Fruit fly (Drosophila melanogaster): ENCODE results near the gene rictor.

rictor gene

DNA sequence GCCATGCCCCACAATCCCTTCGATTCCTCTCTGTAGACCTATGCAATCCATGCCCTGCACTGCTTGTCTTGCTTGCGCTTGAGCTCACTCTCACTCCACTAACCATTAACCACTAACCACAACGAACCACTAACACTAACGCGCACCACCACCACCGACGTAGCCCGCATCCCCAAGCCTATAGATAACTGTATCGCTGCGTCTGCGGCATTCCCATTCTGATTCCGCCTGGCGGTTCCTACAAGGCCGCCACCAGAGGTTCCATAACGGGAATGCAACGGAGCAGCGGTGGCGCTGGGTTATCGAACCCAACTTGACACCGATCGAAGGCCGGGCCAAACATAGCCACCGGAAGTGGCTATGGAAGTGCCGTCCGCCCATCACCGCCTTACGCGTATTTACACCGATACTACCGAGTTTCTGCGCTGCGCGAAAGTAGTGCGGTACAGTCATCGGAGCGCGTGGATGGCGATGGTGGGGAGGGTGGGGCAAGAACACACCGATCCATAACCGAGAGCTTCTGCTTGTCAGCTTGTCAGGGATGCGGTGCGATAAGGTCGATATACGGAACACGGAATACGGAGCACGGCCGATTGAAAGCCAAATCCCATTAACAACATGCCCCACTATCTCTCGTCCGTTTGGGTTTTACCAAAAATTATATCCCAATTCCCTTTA, 4.9 kb upstream of the rictor start:
- TF ChIP-seq Hr4 (GFP tag; optimal IDR thresholded peaks at IDR 0.05) (no peak), CG8632 (GFP tag; optimal IDR thresholded peaks at IDR 0.05) (no peak), CG8319 (GFP tag; optimal IDR thresholded peaks at IDR 0.05) (no peak), Sox14 (GFP tag; optimal IDR thresholded peaks at IDR 0.05) (no peak), salr (GFP tag; optimal IDR thresholded peaks at IDR 0.05) (no peak), eg (GFP tag; IDR thresholded peaks at IDR 0.05) (no peak), CG7368 (GFP tag; optimal IDR thresholded peaks at IDR 0.05) (no peak), fd85E (GFP tag; optimal IDR thresholded peaks at IDR 0.05) (no peak), Gug (GFP tag; IDR thresholded peaks at IDR 0.05) (no peak), fd59A (GFP tag; optimal IDR thresholded peaks at IDR 0.05) (no peak), CG16779 (tag; optimal IDR thresholded peaks at IDR 0.05) (no peak), Blimp-1 (GFP tag; optimal IDR thresholded peaks at IDR 0.05) (no peak), cyc (GFP tag; optimal IDR thresholded peaks at IDR 0.05) (no peak), CG15336 (GFP tag; IDR thresholded peaks at IDR 0.05) (no peak), Smox (GFP tag; optimal IDR thresholded peaks at IDR 0.05) (no peak), CG10631 (GFP tag; optimal IDR thresholded peaks at IDR 0.05) (no peak), svp (GFP tag) (no peak)

DNA sequence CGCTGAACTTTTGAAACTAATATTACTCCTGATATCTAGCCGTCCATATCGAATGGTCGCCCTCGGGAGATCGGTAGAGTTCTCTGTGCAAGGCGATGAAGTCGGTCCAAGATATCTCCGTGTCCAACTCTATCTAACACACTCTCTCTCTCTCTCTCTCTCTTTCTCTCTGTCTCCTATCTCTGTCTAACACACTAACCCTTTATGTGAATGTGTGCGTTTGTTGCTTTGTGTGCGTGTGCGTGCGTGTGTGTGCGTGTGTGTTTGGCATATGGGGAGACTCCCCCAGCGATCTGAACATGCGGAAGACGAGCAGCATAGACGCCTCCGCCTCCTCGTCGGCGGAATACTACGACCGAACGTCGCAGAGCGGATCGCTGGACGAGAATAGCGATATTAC, 3.4 kb upstream of the rictor start:
- TF ChIP-seq net (GFP tag; optimal IDR thresholded peaks at IDR 0.05) (no peak), Sox14 (GFP tag; optimal IDR thresholded peaks at IDR 0.05) (no peak)

DNA sequence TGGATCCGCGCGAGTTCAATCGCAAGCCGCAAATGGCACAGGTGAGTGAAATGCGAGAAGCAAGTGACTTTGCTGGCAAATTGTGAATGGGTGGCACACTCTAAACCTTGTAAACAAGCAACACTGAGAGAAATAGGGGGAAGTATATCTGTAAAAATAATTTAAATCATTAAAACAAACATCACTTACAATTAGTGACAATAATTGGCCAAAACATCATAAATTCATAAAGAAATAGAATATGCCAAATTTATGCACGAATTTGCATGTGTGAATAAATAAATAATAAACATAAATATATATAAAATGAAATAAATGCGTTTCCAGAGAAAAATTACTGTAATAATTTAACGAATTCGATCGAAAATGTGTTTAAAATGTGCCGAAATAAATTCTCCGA, 1.5 kb upstream of the rictor start:
- TF ChIP-seq CG6808 (GFP tag; optimal IDR thresholded peaks at IDR 0.05) (no peak), ss (GFP tag; optimal IDR thresholded peaks at IDR 0.05) (no peak), Lpt (GFP tag; optimal IDR thresholded peaks at IDR 0.05) (no peak), CG11294 (GFP tag; IDR thresholded peaks at IDR 0.05) (no peak), CG6276 (GFP tag; optimal IDR thresholded peaks at IDR 0.05) (no peak), CG31627 (GFP tag; optimal IDR thresholded peaks at IDR 0.05) (no peak), pdm3 (GFP tag; optimal IDR thresholded peaks at IDR 0.05) (no peak), Hr38 (GFP tag; optimal IDR thresholded peaks at IDR 0.05) (no peak), Eip75B (GFP tag; optimal IDR thresholded peaks at IDR 0.05) (no peak), fkh (GFP tag; optimal IDR thresholded peaks at IDR 0.05) (no peak), CG6792 (GFP tag; optimal IDR thresholded peaks at IDR 0.05) (no peak), net (GFP tag; optimal IDR thresholded peaks at IDR 0.05) (no peak), esn (GFP tag; optimal IDR thresholded peaks at IDR 0.05) (peak; percentile 21), Hr39 (GFP tag; optimal IDR thresholded peaks at IDR 0.05) (no peak), Gug (GFP tag; IDR thresholded peaks at IDR 0.05) (no peak), Sox14 (GFP tag; optimal IDR thresholded peaks at IDR 0.05) (no peak), CG15336 (GFP tag; IDR thresholded peaks at IDR 0.05) (peak; percentile 57; the same call in 1 of the 2 replicates), CG3032 (tag; optimal IDR thresholded peaks at IDR 0.05) (peak; percentile 15), Eip93F (GFP tag; optimal IDR thresholded peaks at IDR 0.05) (no peak), CG11902 (GFP tag; optimal IDR thresholded peaks at IDR 0.05) (no peak), CG32006 (GFP tag; optimal IDR thresholded peaks at IDR 0.05) (peak; percentile 48), Ets96B (tag; optimal IDR thresholded peaks at IDR 0.05) (peak; percentile 30), lz (GFP tag; optimal IDR thresholded peaks at IDR 0.05) (no peak), Blimp-1 (GFP tag; optimal IDR thresholded peaks at IDR 0.05) (no peak), CG11762 (GFP tag; optimal IDR thresholded peaks at IDR 0.05; ENCODE audit: insufficient read depth) (no peak), cyc (GFP tag; optimal IDR thresholded peaks at IDR 0.05) (no peak), topi (GFP tag; optimal IDR thresholded peaks at IDR 0.05) (no peak), CG8119 (GFP tag; IDR thresholded peaks at IDR 0.05) (peak; percentile 54; the same call in 2 of the 3 replicates), achi (GFP tag; optimal IDR thresholded peaks at IDR 0.05) (peak; percentile 11), CG1621 (tag; optimal IDR thresholded peaks at IDR 0.05) (no peak), Ets21C (GFP tag; optimal IDR thresholded peaks at IDR 0.05) (no peak), CG9139 (GFP tag; optimal IDR thresholded peaks at IDR 0.05) (no peak), CG4318 (GFP tag; optimal IDR thresholded peaks at IDR 0.05) (no peak), fd85E (GFP tag; optimal IDR thresholded peaks at IDR 0.05) (no peak), Sox102F (GFP tag; optimal IDR thresholded peaks at IDR 0.05) (no peak), CG8319 (GFP tag; optimal IDR thresholded peaks at IDR 0.05) (no peak), CG3919 (GFP tag; optimal IDR thresholded peaks at IDR 0.05) (no peak), eg (GFP tag; IDR thresholded peaks at IDR 0.05) (peak; percentile 42; the same call in 2 of the 3 replicates), Hr4 (GFP tag; optimal IDR thresholded peaks at IDR 0.05) (no peak)
